Fruit fly (Drosophila melanogaster): Measurements from ENCODE around the gene Mlp84B.

Mlp84B gene

DNA sequence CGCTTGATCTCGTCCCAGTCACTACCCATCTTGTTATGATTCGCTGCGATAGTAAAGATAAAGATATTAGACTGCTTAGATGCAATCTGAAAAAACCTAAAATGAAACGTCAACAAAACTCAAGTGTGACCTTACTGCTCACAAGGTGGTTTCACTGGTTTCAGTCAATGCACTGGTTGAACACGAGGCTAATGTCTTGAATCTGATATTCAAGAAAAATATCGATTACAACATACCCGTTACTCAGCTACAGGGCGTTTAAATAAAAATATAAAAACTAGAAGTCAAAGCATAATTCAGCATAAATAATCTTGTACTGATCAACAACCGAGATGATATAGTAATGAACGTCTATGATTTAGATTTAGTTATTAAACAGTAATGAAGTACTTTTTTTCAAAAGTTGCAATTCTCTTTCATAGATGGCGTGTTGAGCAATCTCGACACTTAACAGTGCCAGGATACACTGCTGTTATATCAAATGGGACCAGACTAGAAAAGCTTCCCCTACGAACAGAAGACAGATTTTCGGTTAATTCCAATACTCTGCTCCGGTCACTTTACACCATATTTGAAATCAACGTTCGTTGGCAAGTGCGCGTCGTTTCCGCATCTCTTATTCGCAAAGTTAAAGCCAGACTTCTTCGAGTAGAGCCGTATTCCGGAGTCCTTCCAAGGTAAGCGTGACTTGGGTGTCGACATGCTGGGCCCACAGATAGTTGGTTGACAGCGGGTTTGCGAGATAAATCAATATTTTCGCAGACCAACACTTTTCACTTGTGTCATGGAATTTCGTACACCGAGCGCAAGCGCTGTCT, 43.0 kb downstream of the Mlp84B start, which contains the start of the genes Ufl1 and CG1943:
TSS of gene Ufl1 (minus strand) at position 156 of the 818 bp plus-strand sequence.
TSS of gene CG1943 (plus strand) at position 563 of the 818 bp plus-strand sequence.
- TF ChIP-seq esn (GFP tag; optimal IDR thresholded peaks at IDR 0.05) (peak; percentile 29), Eip78C (GFP tag) (peak; percentile 60), achi (GFP tag; optimal IDR thresholded peaks at IDR 0.05) (peak; percentile 74), Lpt (GFP tag; optimal IDR thresholded peaks at IDR 0.05) (peak; percentile 19), svp (GFP tag) (peak; percentile 69), ss (GFP tag; optimal IDR thresholded peaks at IDR 0.05) (peak in 1 of 2 experiments; percentile 42), Eip75B (GFP tag; optimal IDR thresholded peaks at IDR 0.05) (peak; percentile 3), CG4318 (GFP tag; optimal IDR thresholded peaks at IDR 0.05) (no peak), vri (GFP tag; optimal IDR thresholded peaks at IDR 0.05) (peak; percentile 25), fd85E (GFP tag; optimal IDR thresholded peaks at IDR 0.05) (no peak), CG16779 (tag; optimal IDR thresholded peaks at IDR 0.05) (peak; percentile 56), net (GFP tag; optimal IDR thresholded peaks at IDR 0.05) (peak; percentile 37), fkh (GFP tag; optimal IDR thresholded peaks at IDR 0.05) (peak; percentile 63), CG1621 (tag; optimal IDR thresholded peaks at IDR 0.05) (peak; percentile 44), CG31627 (GFP tag; optimal IDR thresholded peaks at IDR 0.05) (peak; percentile 21), CG6854 (GFP tag; optimal IDR thresholded peaks at IDR 0.05) (peak; percentile 46), Met (GFP tag; optimal IDR thresholded peaks at IDR 0.05) (no peak), CG3919 (GFP tag; optimal IDR thresholded peaks at IDR 0.05) (peak; percentile 35), CG6276 (GFP tag; optimal IDR thresholded peaks at IDR 0.05) (no peak), Hr38 (GFP tag; optimal IDR thresholded peaks at IDR 0.05) (no peak), lz (GFP tag; optimal IDR thresholded peaks at IDR 0.05) (peak; percentile 26)

DNA sequence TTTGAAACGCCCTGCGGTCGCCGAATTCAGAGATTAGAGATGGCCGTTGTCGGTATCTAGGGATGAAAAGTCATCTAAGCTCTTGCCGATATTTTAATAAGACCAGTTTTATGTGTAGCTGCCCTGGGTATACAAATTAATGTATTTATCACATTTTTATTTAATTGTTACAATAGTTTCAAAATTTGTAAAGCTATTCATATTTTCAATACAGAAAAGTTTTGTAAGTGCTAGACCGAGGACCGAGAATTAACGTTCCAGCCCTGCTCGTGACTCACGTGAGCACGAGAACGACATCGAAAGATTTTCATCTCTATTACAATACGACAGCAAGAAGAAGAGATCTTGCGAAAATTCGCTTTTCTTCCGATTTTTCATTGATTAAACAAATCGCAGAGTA, 50.4 kb downstream of the Mlp84B start, which contains the start of the genes CG1105 and CG1965:
TSS of gene CG1105 (minus strand) at position 45 of the 400 bp plus-strand sequence.
TSS of gene CG1965 (plus strand) at position 310 of the 400 bp plus-strand sequence.
- no peak for TF ChIP-seq CG4318 (GFP tag; optimal IDR thresholded peaks at IDR 0.05)
- peak; percentile 69 for TF ChIP-seq CG8319 (GFP tag; optimal IDR thresholded peaks at IDR 0.05)
- peak; percentile 85 for TF ChIP-seq achi (GFP tag; optimal IDR thresholded peaks at IDR 0.05)
- peak; percentile 90 for TF ChIP-seq Sox15 (GFP tag; optimal IDR thresholded peaks at IDR 0.05)
- TF ChIP-seq Gug (GFP tag; IDR thresholded peaks at IDR 0.05), result peak; percentile 83
- TF ChIP-seq CG9139 (GFP tag; optimal IDR thresholded peaks at IDR 0.05), result no peak
- TF ChIP-seq CG6808 (GFP tag; optimal IDR thresholded peaks at IDR 0.05), result peak; percentile 59
- TF ChIP-seq fkh (GFP tag; optimal IDR thresholded peaks at IDR 0.05), result peak; percentile 84
- peak; percentile 92 for TF ChIP-seq pdm3 (GFP tag; optimal IDR thresholded peaks at IDR 0.05)
- peak; percentile 65 for TF ChIP-seq dsx (GFP tag; optimal IDR thresholded peaks at IDR 0.05; ENCODE audit: poor library complexity, severe bottlenecking)
- TF ChIP-seq svp (GFP tag), result peak; percentile 97
- TF ChIP-seq CG16779 (tag; optimal IDR thresholded peaks at IDR 0.05), result no peak
- TF ChIP-seq Eip93F (GFP tag; optimal IDR thresholded peaks at IDR 0.05), result peak; percentile 75
- peak; percentile 91 for TF ChIP-seq Sox14 (GFP tag; optimal IDR thresholded peaks at IDR 0.05)
- peak; percentile 91 for TF ChIP-seq CG10631 (GFP tag; optimal IDR thresholded peaks at IDR 0.05)
- TF ChIP-seq OdsH (GFP tag; optimal IDR thresholded peaks at IDR 0.05), result peak; percentile 90
- TF ChIP-seq acj6 (GFP tag; optimal IDR thresholded peaks at IDR 0.05), result peak; percentile 89
- peak; percentile 81 for TF ChIP-seq Ets96B (tag; optimal IDR thresholded peaks at IDR 0.05)
- peak; percentile 86 for TF ChIP-seq Met (GFP tag; optimal IDR thresholded peaks at IDR 0.05)
- peak; percentile 61 for TF ChIP-seq CG11762 (GFP tag; optimal IDR thresholded peaks at IDR 0.05; ENCODE audit: insufficient read depth)
- no peak for TF ChIP-seq net (GFP tag; optimal IDR thresholded peaks at IDR 0.05)
- TF ChIP-seq CG34406 (GFP tag; optimal IDR thresholded peaks at IDR 0.05), result peak; percentile 76
- TF ChIP-seq CG6276 (GFP tag; optimal IDR thresholded peaks at IDR 0.05), result no peak
- peak; percentile 92 for TF ChIP-seq esn (GFP tag; optimal IDR thresholded peaks at IDR 0.05)
- peak; percentile 66; the same call in 1 of the 2 replicates for TF ChIP-seq CG11294 (GFP tag; IDR thresholded peaks at IDR 0.05)
- peak; percentile 88 for TF ChIP-seq CG3032 (tag; optimal IDR thresholded peaks at IDR 0.05)
- peak; percentile 72 for TF ChIP-seq CG15336 (GFP tag; IDR thresholded peaks at IDR 0.05)
- TF ChIP-seq Sox102F (GFP tag; optimal IDR thresholded peaks at IDR 0.05), result peak; percentile 75
- TF ChIP-seq spab (GFP tag; optimal IDR thresholded peaks at IDR 0.05), result no peak
- peak; percentile 94 for TF ChIP-seq CG31627 (GFP tag; optimal IDR thresholded peaks at IDR 0.05)
- TF ChIP-seq Lpt (GFP tag; optimal IDR thresholded peaks at IDR 0.05), result peak; percentile 73
- TF ChIP-seq lz (GFP tag; optimal IDR thresholded peaks at IDR 0.05), result peak; percentile 91
- peak; percentile 70 for TF ChIP-seq CG10669 (GFP tag; optimal IDR thresholded peaks at IDR 0.05)
- TF ChIP-seq CG6163 (GFP tag; IDR thresholded peaks at IDR 0.05), result no peak; the same call in 1 of the 3 replicates
- peak; percentile 30 for TF ChIP-seq fd85E (GFP tag; optimal IDR thresholded peaks at IDR 0.05)
- TF ChIP-seq CG8119 (GFP tag; IDR thresholded peaks at IDR 0.05), result peak; percentile 65; the same call in 2 of the 3 replicates
- TF ChIP-seq CG1621 (tag; optimal IDR thresholded peaks at IDR 0.05), result peak; percentile 68
- peak; percentile 92 for TF ChIP-seq cyc (GFP tag; optimal IDR thresholded peaks at IDR 0.05)
- peak; percentile 88 for TF ChIP-seq CG3919 (GFP tag; optimal IDR thresholded peaks at IDR 0.05)
- peak; percentile 93 for TF ChIP-seq Eip78C (GFP tag)

Data from whole organism, prepupa.